Worm (Caenorhabditis elegans): ENCODE data around the gene F40A3.4.

The F40A3.4 gene

DNA sequence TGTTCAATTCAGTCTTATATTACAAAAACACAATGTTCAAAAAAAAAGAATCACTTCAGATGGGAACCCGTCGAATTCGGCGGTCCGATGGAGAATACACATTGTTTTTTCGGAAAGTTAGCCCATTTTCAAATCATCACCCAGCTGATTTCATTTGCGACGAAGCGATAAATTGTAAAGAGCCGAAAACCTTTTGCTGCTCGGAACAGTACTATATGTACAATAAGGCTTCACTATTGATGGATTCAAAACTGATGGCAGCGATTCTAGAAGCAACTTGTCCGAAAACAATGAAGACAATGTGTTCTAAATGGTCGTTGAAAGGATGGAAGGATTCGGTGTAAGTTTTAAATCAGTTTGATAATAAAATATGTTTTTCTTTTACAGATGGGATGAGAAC, 17.6 kb upstream of the F40A3.4 start, which contains the start of gene C37C3.1:
Gene C37C3.1 (plus strand): TSS at position 33 of the 400 bp plus-strand sequence.
- TF ChIP-seq nhr-80 (tag; optimal IDR thresholded peaks at IDR 0.05) (no peak), let-526 (GFP tag; IDR thresholded peaks at IDR 0.05) (0 out of 2 replicates have a peak, but pooled peaks have one; percentile 9), ceh-58 (GFP tag; IDR thresholded peaks at IDR 0.05) (no peak), lsl-1 (GFP tag; optimal IDR thresholded peaks at IDR 0.05) (no peak), D2030.7 (GFP tag; IDR thresholded peaks at IDR 0.05) (0 out of 2 replicates have a peak, but pooled peaks have one; percentile 19), sea-2 (GFP tag; IDR thresholded peaks at IDR 0.05) (no peak), F10E7.11 (tag; optimal IDR thresholded peaks at IDR 0.05) (no peak), snpc-1.1 (tag; optimal IDR thresholded peaks at IDR 0.05; ENCODE audit: insufficient read depth) (peak; percentile 1), lir-1 (GFP tag; conservative IDR thresholded peaks at IDR 0.05) (no peak), mcd-1 (GFP tag; IDR thresholded peaks at IDR 0.05) (no peak), ccch-3 (GFP tag; optimal IDR thresholded peaks at IDR 0.05) (no peak), madf-8 (GFP tag; conservative IDR thresholded peaks at IDR 0.05) (no peak), C17E4.6 (GFP tag; IDR thresholded peaks at IDR 0.05) (no peak), pbrm-1 (GFP tag; IDR thresholded peaks at IDR 0.05) (no peak), somi-1 (GFP tag; optimal IDR thresholded peaks at IDR 0.05) (no peak), ztf-6 (GFP tag; IDR thresholded peaks at IDR 0.05) (no peak), hrde-1 (tag; optimal IDR thresholded peaks at IDR 0.05; ENCODE audit: borderline replicate concordance) (peak; percentile 75), nhr-27 (tag; optimal IDR thresholded peaks at IDR 0.05) (no peak), snpc-1.3 (tag; optimal IDR thresholded peaks at IDR 0.05; ENCODE audit: insufficient read depth) (no peak), attf-3 (GFP tag; conservative IDR thresholded peaks at IDR 0.05) (no peak), F57C9.4 (tag; optimal IDR thresholded peaks at IDR 0.05) (no peak), T07F8.4 (tag; optimal IDR thresholded peaks at IDR 0.05) (no peak), dox-1 (GFP tag; IDR thresholded peaks at IDR 0.05) (no peak), attf-6 (GFP tag; IDR thresholded peaks at IDR 0.05) (peak; percentile 18; the same call in 1 of the 2 replicates), tbp1 (GFP tag; optimal IDR thresholded peaks at IDR 0.05) (peak; percentile 12), ztf-22 (GFP tag; optimal IDR thresholded peaks at IDR 0.05) (no peak), ets-4 (GFP tag; optimal IDR thresholded peaks at IDR 0.05) (no peak), cebp-2 (GFP tag; IDR thresholded peaks at IDR 0.05) (no peak), cebp-1 (GFP tag; IDR thresholded peaks at IDR 0.05) (0 out of 2 replicates have a peak, but pooled peaks have one; percentile 13), cebp-1 (tag; optimal IDR thresholded peaks at IDR 0.05) (peak; percentile 48), hlh-26 (GFP tag; conservative IDR thresholded peaks at IDR 0.05) (no peak), bed-2 (GFP tag; IDR thresholded peaks at IDR 0.05) (no peak), nfya-1 (tag; optimal IDR thresholded peaks at IDR 0.05; ENCODE audit: borderline replicate concordance, insufficient read depth) (no peak), ceh-79 (tag; optimal IDR thresholded peaks at IDR 0.05) (no peak), pha-4 (tag; optimal IDR thresholded peaks at IDR 0.05) (no peak), F55B11.4 (tag; optimal IDR thresholded peaks at IDR 0.05; ENCODE audit: borderline replicate concordance, insufficient read depth) (no peak), F52B5.7 (tag; optimal IDR thresholded peaks at IDR 0.05) (no peak), Y53G8AR.9 (GFP tag; conservative IDR thresholded peaks at IDR 0.05) (no peak), K11D2.4 (GFP tag; IDR thresholded peaks at IDR 0.05) (no peak), ZK185.1 (tag; optimal IDR thresholded peaks at IDR 0.05; ENCODE audit: poor library complexity, severe bottlenecking) (no peak), lsy-27 (tag; optimal IDR thresholded peaks at IDR 0.05; ENCODE audit: borderline replicate concordance, insufficient read depth) (no peak), atf-7 (tag; optimal IDR thresholded peaks at IDR 0.05) (peak; percentile 4), F37B4.10 (GFP tag; IDR thresholded peaks at IDR 0.05) (no peak), bed-1 (GFP tag; IDR thresholded peaks at IDR 0.05) (no peak), hmg-20 (GFP tag; IDR thresholded peaks at IDR 0.05) (peak; percentile 70), rcor-1 (GFP tag; IDR thresholded peaks at IDR 0.05) (no peak), gei-17 (GFP tag; optimal IDR thresholded peaks at IDR 0.05) (no peak), T26A5.8 (tag; optimal IDR thresholded peaks at IDR 0.05) (peak; percentile 11)
